Worm (Caenorhabditis elegans) whole organism, late embryonic: ENCODE data around the gene cat-2.

ENCODE experiments used
- C08G9.2 ChIP-seq: sonication (generic microtip); optimal IDR thresholded peaks from 2 replicates; lab custom pipeline; 2016; ENCODE audit warnings: mild to moderate bottlenecking, missing genetic modification characterization, moderate library complexity, missing compliant biosample characterization
- C38D4.7 ChIP-seq: fragments of 200-800 bp; sonication (Bioruptor generic); optimal IDR thresholded peaks from 2 replicates; lab custom pipeline; 2018; ENCODE audit warnings: mild to moderate bottlenecking, missing genetic modification characterization, moderate library complexity, missing compliant biosample characterization
- K09A11.1 ChIP-seq: sonication (generic microtip); optimal IDR thresholded peaks from 2 replicates; lab custom pipeline; 2017; ENCODE audit warnings: antibody characterized with exemption, mild to moderate bottlenecking, missing genetic modification characterization, missing compliant biosample characterization; ENCODE audit not compliant: insufficient read depth
- T23F11.4 ChIP-seq: fragments of 200-800 bp; sonication (Bioruptor generic); optimal IDR thresholded peaks from 2 replicates; lab custom pipeline; 2018; ENCODE audit warnings: mild to moderate bottlenecking, missing genetic modification characterization, missing compliant biosample characterization
- Y22D7AL.16 ChIP-seq: sonication (generic microtip); optimal IDR thresholded peaks from 2 replicates; lab custom pipeline; 2016; ENCODE audit warnings: missing genetic modification characterization, missing compliant biosample characterization
- ahr-1 ChIP-seq: sonication (generic microtip); optimal IDR thresholded peaks from 2 replicates; lab custom pipeline; 2016; ENCODE audit warnings: missing genetic modification characterization, missing compliant biosample characterization
- ama-1 ChIP-seq: fragments of 150-350 bp; optimal IDR thresholded peaks from 2 replicates; lab custom pipeline; 2014
- ceh-18 ChIP-seq: sonication (generic microtip); optimal IDR thresholded peaks from 2 replicates; lab custom pipeline; 2016; ENCODE audit warnings: missing genetic modification characterization, missing compliant biosample characterization
- ceh-19 ChIP-seq: fragments of 200-800 bp; sonication (Bioruptor generic); optimal IDR thresholded peaks from 2 replicates; lab custom pipeline; 2018; ENCODE audit warnings: mild to moderate bottlenecking, missing genetic modification characterization, missing compliant biosample characterization
- ceh-22 ChIP-seq: sonication (generic microtip); optimal IDR thresholded peaks from 2 replicates; lab custom pipeline; 2017; ENCODE audit warnings: missing biosample characterization, missing genetic modification characterization
- ceh-30 ChIP-seq: fragments of 150-350 bp; optimal IDR thresholded peaks from 2 replicates; lab custom pipeline; 2014; ENCODE audit warnings: missing biosample characterization, missing genetic modification characterization
- ceh-31 ChIP-seq: sonication (generic microtip); optimal IDR thresholded peaks from 2 replicates; lab custom pipeline; 2016; ENCODE audit warnings: missing genetic modification characterization, missing compliant biosample characterization
- ceh-45 ChIP-seq: fragments of 200-800 bp; sonication (Bioruptor generic); IDR thresholded peaks from 2 replicates; pipeline ENCODE4 v1.3.6; 2022; ENCODE audit warnings: missing genetic modification reagents, missing genetic modification characterization, missing compliant biosample characterization
- ceh-48 ChIP-seq: sonication (generic microtip); optimal IDR thresholded peaks from 2 replicates; lab custom pipeline; 2016; ENCODE audit warnings: missing genetic modification characterization, inconsistent platforms, missing compliant biosample characterization
- ceh-6 ChIP-seq: fragments of 200-800 bp; sonication (Bioruptor generic); optimal IDR thresholded peaks from 2 replicates; lab custom pipeline; 2018; ENCODE audit warnings: mild to moderate bottlenecking, missing genetic modification characterization, missing compliant biosample characterization
- dmd-4 ChIP-seq: sonication (generic microtip); optimal IDR thresholded peaks from 2 replicates; lab custom pipeline; 2016; ENCODE audit warnings: borderline replicate concordance, missing genetic modification characterization, missing compliant biosample characterization
- elt-2 ChIP-seq: sonication (generic microtip); optimal IDR thresholded peaks from 2 replicates; lab custom pipeline; 2016; ENCODE audit warnings: missing genetic modification reagents, missing genetic modification characterization, missing compliant biosample characterization
- eyg-1 ChIP-seq: sonication (generic microtip); optimal IDR thresholded peaks from 2 replicates; lab custom pipeline; 2016; ENCODE audit warnings: missing genotype, missing genetic modification characterization, missing compliant biosample characterization
- fkh-6 ChIP-seq: sonication (generic microtip); optimal IDR thresholded peaks from 2 replicates; lab custom pipeline; 2016; ENCODE audit warnings: missing genetic modification characterization, missing compliant biosample characterization
- gmeb-2 ChIP-seq: sonication (generic microtip); optimal IDR thresholded peaks from 2 replicates; lab custom pipeline; 2016; ENCODE audit warnings: missing genetic modification characterization, inconsistent platforms, missing compliant biosample characterization
- hlh-13 ChIP-seq: fragments of 200-800 bp; sonication (Bioruptor generic); optimal IDR thresholded peaks from 2 replicates; lab custom pipeline; 2018; ENCODE audit warnings: mild to moderate bottlenecking, missing genetic modification characterization, missing compliant biosample characterization
- hlh-30 ChIP-seq: sonication (generic microtip); optimal IDR thresholded peaks from 2 replicates; lab custom pipeline; 2017; ENCODE audit warnings: antibody characterized with exemption, missing genetic modification characterization, missing compliant biosample characterization; ENCODE audit not compliant: insufficient read depth
- hlh-6 ChIP-seq: sonication (generic microtip); optimal IDR thresholded peaks from 2 replicates; lab custom pipeline; 2016; ENCODE audit warnings: missing genotype, missing genetic modification characterization, missing compliant biosample characterization
- hlh-8 ChIP-seq: sonication (generic microtip); optimal IDR thresholded peaks from 2 replicates; lab custom pipeline; 2016; ENCODE audit warnings: missing genotype, missing genetic modification characterization, missing compliant biosample characterization
- lim-6 ChIP-seq: sonication (generic microtip); optimal IDR thresholded peaks from 2 replicates; lab custom pipeline; 2016; ENCODE audit warnings: missing genetic modification characterization, missing compliant biosample characterization
- lin-11 ChIP-seq: fragments of 200-800 bp; sonication (Bioruptor generic); optimal IDR thresholded peaks from 2 replicates; lab custom pipeline; 2018; ENCODE audit warnings: mild to moderate bottlenecking, missing genetic modification characterization, missing compliant biosample characterization
- nfya-1 ChIP-seq: sonication (generic microtip); optimal IDR thresholded peaks from 2 replicates; lab custom pipeline; 2017; ENCODE audit warnings: missing genetic modification characterization, mild to moderate bottlenecking, missing compliant biosample characterization, antibody characterized with exemption, moderate library complexity
- nhr-11 ChIP-seq: fragments of 150-350 bp; optimal IDR thresholded peaks from 2 replicates; lab custom pipeline; 2014; ENCODE audit warnings: missing biosample characterization, missing genetic modification characterization
- odd-2 ChIP-seq: sonication (generic microtip); optimal IDR thresholded peaks from 2 replicates; lab custom pipeline; 2017; ENCODE audit warnings: antibody characterized with exemption, mild to moderate bottlenecking, missing genetic modification characterization, missing compliant biosample characterization
- pat-9 ChIP-seq: fragments of 200-800 bp; sonication (Bioruptor generic); optimal IDR thresholded peaks from 2 replicates; lab custom pipeline; 2018; ENCODE audit warnings: mild to moderate bottlenecking, missing genetic modification characterization, moderate library complexity, missing compliant biosample characterization
- pax-1 ChIP-seq: fragments of 150-350 bp; optimal IDR thresholded peaks from 2 replicates; lab custom pipeline; 2014; ENCODE audit warnings: missing biosample characterization, missing genetic modification characterization
- pha-2 ChIP-seq: sonication (generic microtip); optimal IDR thresholded peaks from 2 replicates; lab custom pipeline; 2017; ENCODE audit warnings: mild to moderate bottlenecking, missing genetic modification characterization, missing compliant biosample characterization
- pqm-1 ChIP-seq: sonication (generic microtip); optimal IDR thresholded peaks from 2 replicates; lab custom pipeline; 2016; ENCODE audit warnings: missing genetic modification characterization, missing compliant biosample characterization
- rnt-1 ChIP-seq: sonication (generic microtip); optimal IDR thresholded peaks from 2 replicates; lab custom pipeline; 2016; ENCODE audit warnings: missing genetic modification characterization, missing compliant biosample characterization
- sdc-2 ChIP-seq: sonication (generic microtip); optimal IDR thresholded peaks from 2 replicates; lab custom pipeline; 2016; ENCODE audit warnings: missing genotype, missing genetic modification characterization, missing compliant biosample characterization
- syd-9 ChIP-seq: sonication (generic microtip); optimal IDR thresholded peaks from 2 replicates; lab custom pipeline; 2016; ENCODE audit warnings: mild to moderate bottlenecking, missing genetic modification characterization, moderate library complexity, missing compliant biosample characterization
- tbx-2 ChIP-seq: sonication (generic microtip); optimal IDR thresholded peaks from 2 replicates; lab custom pipeline; 2016; ENCODE audit warnings: missing genetic modification characterization, missing compliant biosample characterization
- ttx-3 ChIP-seq: sonication (generic microtip); optimal IDR thresholded peaks from 2 replicates; lab custom pipeline; 2016; ENCODE audit warnings: missing genetic modification reagents, missing genetic modification characterization, missing compliant biosample characterization
- unc-42 ChIP-seq: sonication (generic microtip); optimal IDR thresholded peaks from 2 replicates; lab custom pipeline; 2016; ENCODE audit warnings: missing genotype, missing genetic modification characterization, missing compliant biosample characterization
- unc-55 ChIP-seq: sonication (generic microtip); optimal IDR thresholded peaks from 2 replicates; lab custom pipeline; 2017; ENCODE audit warnings: missing biosample characterization, missing genetic modification reagents, missing genetic modification characterization

The cat-2 gene

DNA sequence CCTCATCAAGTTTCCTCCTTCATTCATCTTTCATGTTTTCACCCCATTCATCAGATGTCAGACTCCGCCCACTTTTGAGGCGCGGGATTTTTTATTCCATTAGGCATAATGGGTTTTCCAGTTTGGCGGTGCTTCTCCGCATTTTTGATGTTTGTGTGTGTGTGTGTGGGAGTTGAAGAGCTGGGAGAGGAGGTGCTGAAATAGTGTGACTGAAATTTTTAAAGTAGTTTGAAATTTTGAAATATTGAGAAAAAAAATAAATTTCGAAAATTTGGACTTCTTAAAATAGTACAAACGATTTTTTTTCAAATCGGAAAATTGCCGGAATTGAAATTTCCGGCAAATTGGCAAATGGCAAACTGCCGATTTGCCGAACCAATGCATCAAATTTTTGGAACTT lies 5.9 kb downstream of the cat-2 start, which contains the start of gene scc-2:
Gene scc-2 (minus strand): TSS at position 101 of the 400 bp plus-strand sequence.
- TF ChIP-seq T23F11.4 (GFP tag; lab: Kevin White, UChicago) = no peak
- no peak for TF ChIP-seq elt-2 (tag; lab: Kevin White, UChicago)
- no peak for TF ChIP-seq lin-11 (tag; lab: Kevin White, UChicago)
- TF ChIP-seq ceh-31 (tag; lab: Kevin White, UChicago) = no peak
- TF ChIP-seq nfya-1 (tag; lab: Kevin White, UChicago) = no peak
- TF ChIP-seq pat-9 (tag; lab: Kevin White, UChicago) = no peak
- no peak for TF ChIP-seq ceh-6
- no peak for TF ChIP-seq ahr-1 (tag; lab: Kevin White, UChicago)
- TF ChIP-seq hlh-8 = no peak
- no peak for TF ChIP-seq unc-42 (tag; lab: Kevin White, UChicago)
- TF ChIP-seq tbx-2 (tag; lab: Kevin White, UChicago) = no peak

DNA sequence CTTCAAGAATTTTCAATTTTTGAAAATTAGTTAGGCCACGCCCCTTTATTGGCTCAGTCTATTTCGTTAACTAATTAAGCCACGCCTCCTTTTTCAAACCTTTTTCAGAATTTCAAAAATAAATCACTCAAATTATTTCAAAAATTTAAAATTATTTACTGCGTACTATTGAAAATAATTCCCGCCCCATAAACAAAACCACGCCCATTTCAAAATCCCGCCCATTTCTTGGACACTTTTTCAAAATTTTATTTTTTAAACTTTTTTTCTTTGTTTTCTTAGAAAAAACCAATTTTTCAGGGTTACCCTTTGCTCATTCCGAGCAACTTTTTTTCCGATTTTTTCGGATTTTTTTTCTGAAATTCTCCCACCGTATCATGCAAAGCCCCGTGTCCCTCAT lies 6.4 kb downstream of the cat-2 start, which contains the start of gene B0432.14:
Gene B0432.14 (plus strand): TSS at position 301 of the 400 bp plus-strand sequence.
- TF ChIP-seq Y22D7AL.16 (no peak), ceh-22 (tag; lab: Kevin White, UChicago) (no peak), ceh-30 (tag; lab: Kevin White, UChicago) (no peak), pha-2 (no peak), unc-42 (tag; lab: Kevin White, UChicago) (no peak)
- TF ChIP-seq, all 69 proteins: peak for 0

DNA sequence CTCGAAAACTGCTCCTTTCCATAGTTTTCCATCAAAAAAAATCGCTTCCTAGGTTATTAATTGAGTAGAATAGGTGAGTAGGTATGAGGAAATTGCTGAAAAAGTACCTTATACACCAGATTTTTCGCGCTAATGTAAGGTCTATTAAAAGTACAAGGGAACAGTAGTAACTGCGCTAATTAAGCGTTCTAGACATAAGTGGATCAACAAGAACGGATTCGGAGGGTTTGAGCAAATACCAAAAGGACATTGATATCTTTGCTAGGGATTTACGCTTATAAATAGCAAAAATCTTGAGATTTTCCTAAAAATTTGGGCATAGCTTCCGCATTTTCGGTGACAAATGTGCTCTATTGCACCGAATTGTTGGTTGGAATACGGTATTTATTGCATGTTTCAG lies 16.3 kb downstream of the cat-2 start, which contains the start of gene B0432.7:
Gene B0432.7 (minus strand): TSS at position 101 of the 400 bp plus-strand sequence.
- TF ChIP-seq sdc-2 (tag; lab: Kevin White, UChicago) (no peak), elt-2 (tag; lab: Kevin White, UChicago) (no peak), ceh-22 (tag; lab: Kevin White, UChicago) (no peak), ttx-3 (tag; lab: Kevin White, UChicago) (no peak), hlh-13 (GFP tag; lab: Kevin White, UChicago) (no peak), nfya-1 (tag; lab: Kevin White, UChicago) (no peak), ceh-19 (GFP tag; lab: Kevin White, UChicago) (no peak), K09A11.1 (tag; lab: Kevin White, UChicago) (no peak), fkh-6 (no peak), ceh-45 (no peak), rnt-1 (tag; lab: Kevin White, UChicago) (no peak), hlh-30 (tag; lab: Kevin White, UChicago) (no peak)

DNA sequence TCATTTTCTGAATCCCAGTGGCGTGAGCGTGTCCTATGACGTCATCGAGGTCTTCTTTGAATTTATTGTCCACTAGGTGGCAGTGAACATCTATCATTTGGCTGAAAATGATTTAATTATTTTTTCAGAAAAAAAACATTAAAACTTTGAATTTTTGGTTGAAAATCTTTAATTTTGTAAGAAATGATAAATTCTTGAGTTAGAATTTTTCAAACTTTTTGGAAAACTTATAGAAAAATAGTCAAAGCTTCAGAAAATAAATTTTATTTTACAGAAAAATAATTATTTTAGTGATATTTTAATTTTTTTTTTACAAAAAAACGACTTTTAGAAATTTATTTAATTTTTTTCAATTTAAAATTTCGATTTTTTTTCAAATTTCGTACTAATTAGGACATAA lies 21.0 kb downstream of the cat-2 start, which contains the start of gene B0432.8:
Gene B0432.8 (minus strand): TSS at position 101 of the 400 bp plus-strand sequence.
- TF ChIP-seq syd-9 (tag; lab: Kevin White, UChicago) = no peak
- TF ChIP-seq odd-2 = no peak
- no peak for TF ChIP-seq unc-42 (tag; lab: Kevin White, UChicago)
- TF ChIP-seq Y22D7AL.16 = no peak

DNA sequence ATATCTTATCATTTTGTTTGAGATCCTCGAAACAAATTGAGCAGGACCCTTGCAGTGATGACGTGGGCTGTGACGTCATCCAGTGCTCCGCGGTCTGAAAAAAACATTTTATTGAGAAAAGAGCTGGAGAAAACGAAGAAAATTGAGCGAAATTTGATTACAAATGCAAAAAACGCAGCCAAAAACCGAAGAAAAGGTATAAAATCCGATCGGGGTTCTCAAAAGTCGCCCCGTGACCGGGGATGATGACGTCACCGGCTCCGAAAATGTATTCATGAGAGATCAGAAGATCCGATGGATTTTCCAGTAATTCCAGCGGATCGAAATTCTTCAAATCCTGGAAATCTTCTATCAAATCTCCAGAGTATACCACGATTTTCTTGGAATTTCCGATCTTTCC lies 24.9 kb downstream of the cat-2 start, which contains the start of gene trul-1:
Gene trul-1 (minus strand): TSS at position 101 of the 400 bp plus-strand sequence.
- TF ChIP-seq unc-55 (GFP tag; lab: Kevin White, UChicago) (no peak), lim-6 (tag; lab: Kevin White, UChicago) (no peak), hlh-13 (GFP tag; lab: Kevin White, UChicago) (no peak), dmd-4 (tag; lab: Kevin White, UChicago) (no peak), ceh-48 (tag; lab: Kevin White, UChicago) (no peak), C38D4.7 (no peak), tbx-2 (tag; lab: Kevin White, UChicago) (no peak), C08G9.2 (no peak), pqm-1 (tag; lab: Kevin White, UChicago) (no peak), ceh-30 (tag; lab: Kevin White, UChicago) (no peak), gmeb-2 (tag; lab: Kevin White, UChicago) (no peak), ahr-1 (tag; lab: Kevin White, UChicago) (no peak), Y22D7AL.16 (no peak), ceh-18 (tag; lab: Kevin White, UChicago) (no peak), eyg-1 (tag; lab: Kevin White, UChicago) (no peak), nhr-11 (tag; lab: Kevin White, UChicago) (no peak), pax-1 (tag; lab: Kevin White, UChicago) (no peak), ceh-31 (tag; lab: Kevin White, UChicago) (no peak), hlh-6 (tag; lab: Kevin White, UChicago) (no peak), ama-1 (lab: Kevin White, UChicago) (no peak)
